Worm (Caenorhabditis elegans): ENCODE measurements around the gene F44E5.5.

F44E5.5 gene

DNA sequence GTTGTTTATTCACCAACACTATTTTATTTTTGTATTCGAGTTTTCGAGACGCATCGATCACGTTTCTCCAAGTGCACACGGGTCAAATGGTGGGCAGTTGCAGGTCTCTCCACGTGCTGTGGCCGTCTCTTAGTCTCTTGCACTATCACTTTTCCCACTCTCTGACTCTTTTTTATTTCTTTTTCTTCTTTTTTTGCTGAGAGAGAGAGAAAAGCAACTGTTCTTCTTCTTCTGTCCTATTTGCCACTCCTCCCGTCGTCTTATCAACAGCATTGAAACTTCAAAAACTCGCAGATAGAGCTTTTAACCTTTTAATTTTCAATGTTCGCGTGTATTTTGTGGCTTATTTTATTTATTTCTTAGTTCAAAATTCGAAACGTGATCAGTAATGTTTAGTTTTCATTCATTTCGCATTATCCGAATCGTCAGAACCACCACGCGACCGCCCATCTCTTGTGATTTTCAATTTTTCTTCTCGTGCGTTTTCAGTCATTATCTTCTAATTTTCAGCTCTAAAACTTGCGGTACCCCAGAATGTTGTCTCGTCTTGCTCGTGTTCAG lies 30.8 kb upstream of the F44E5.5 start, which contains the start of gene alh-8 (continued):
- TF ChIP-seq isw-1 (GFP tag; IDR thresholded peaks at IDR 0.05) = no peak
- TF ChIP-seq C34B4.2 (tag; optimal IDR thresholded peaks at IDR 0.05) = no peak

DNA sequence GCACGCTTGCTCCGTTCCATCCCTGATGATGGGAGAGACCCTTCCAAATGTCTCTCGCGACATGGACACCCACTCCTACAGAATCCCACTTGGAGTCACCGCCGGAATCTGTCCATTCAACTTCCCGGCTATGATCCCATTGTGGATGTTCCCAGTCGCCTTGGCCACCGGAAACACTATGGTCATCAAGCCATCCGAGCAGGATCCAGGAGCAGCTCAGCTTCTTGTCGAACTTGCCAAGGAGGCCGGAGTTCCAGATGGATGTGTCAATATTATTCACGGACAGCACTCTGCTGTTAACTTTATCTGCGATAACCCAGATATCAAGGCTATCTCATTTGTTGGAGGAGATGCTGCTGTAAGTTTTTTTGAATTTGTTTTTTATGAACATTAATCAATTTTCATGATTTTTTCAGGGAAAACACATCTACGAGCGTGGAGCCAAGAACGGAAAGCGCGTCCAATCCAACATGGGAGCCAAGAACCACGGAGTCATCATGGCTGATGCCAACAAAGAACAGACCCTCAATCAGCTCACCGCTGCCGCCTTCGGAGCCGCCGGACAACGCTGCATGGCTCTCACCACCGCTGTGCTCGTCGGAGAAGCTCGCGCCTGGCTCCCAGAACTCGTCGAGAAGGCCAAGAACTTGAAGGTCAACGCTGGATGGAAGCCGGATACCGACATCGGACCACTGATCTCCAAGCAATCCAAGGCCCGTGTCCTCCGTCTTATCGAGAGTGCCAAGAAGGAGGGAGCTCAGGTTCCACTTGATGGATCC lies 29.5 kb upstream of the F44E5.5 start:
- TF ChIP-seq unc-130 (tag; optimal IDR thresholded peaks at IDR 0.05) (no peak), nhr-90 (tag; optimal IDR thresholded peaks at IDR 0.05; ENCODE audit: poor library complexity) (no peak), efl-1 (optimal IDR thresholded peaks at IDR 0.05) (no peak), efl-1 (GFP tag; optimal IDR thresholded peaks at IDR 0.05 in 1 of 2) (no peak), ztf-4 (tag; optimal IDR thresholded peaks at IDR 0.05) (no peak), lin-35 (GFP tag; optimal IDR thresholded peaks at IDR 0.05) (no peak), tlp-1 (tag; optimal IDR thresholded peaks at IDR 0.05) (no peak), ces-1 (GFP tag; optimal IDR thresholded peaks at IDR 0.05) (no peak), nhr-85 (tag) (no peak), nhr-47 (tag; optimal IDR thresholded peaks at IDR 0.05) (no peak), lin-13 (GFP tag; optimal IDR thresholded peaks at IDR 0.05) (no peak), nhr-71 (tag; optimal IDR thresholded peaks at IDR 0.05) (no peak), isw-1 (GFP tag; IDR thresholded peaks at IDR 0.05) (no peak)

DNA sequence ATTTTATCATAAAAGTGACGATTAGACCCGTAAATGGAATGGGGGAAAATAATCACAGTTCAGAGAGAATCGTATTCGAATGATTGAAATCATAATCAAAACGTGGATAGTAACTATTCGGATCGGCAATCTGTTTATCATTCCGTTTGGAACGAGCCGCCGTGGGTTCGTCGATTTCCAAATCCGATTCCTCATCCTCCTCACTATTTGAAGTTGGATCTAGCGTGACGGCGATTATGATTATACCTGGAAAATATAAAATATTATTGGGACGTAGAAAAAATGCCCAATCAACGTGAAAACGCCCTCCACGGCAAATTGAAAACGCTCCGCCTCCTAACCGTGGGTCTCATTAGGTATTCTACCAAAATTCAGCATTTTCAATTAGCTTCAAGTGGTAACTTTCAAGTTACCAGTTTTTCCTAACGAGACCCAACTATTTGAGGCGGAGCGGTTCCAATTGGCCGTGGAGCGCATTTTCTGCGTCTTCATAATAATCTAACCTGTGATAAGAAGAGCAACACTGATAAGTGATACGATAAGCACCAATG lies 28.2 kb upstream of the F44E5.5 start:
- TF ChIP-seq fkh-8 (tag; optimal IDR thresholded peaks at IDR 0.05) = no peak
- TF ChIP-seq aly-2 (tag; optimal IDR thresholded peaks at IDR 0.05) = peak; percentile 65
- peak; percentile 19 for TF ChIP-seq rnt-1 (tag; optimal IDR thresholded peaks at IDR 0.05)
- no peak for TF ChIP-seq dsc-1 (tag; optimal IDR thresholded peaks at IDR 0.05)
- peak; percentile 56 for TF ChIP-seq elt-2 (tag; optimal IDR thresholded peaks at IDR 0.05)
- TF ChIP-seq nhr-20 (tag; optimal IDR thresholded peaks at IDR 0.05) = peak; percentile 50
- TF ChIP-seq nhr-90 (tag; optimal IDR thresholded peaks at IDR 0.05; ENCODE audit: poor library complexity) = peak; percentile 65
- no peak for TF ChIP-seq lsy-2 (tag; optimal IDR thresholded peaks at IDR 0.05)
- no peak for TF ChIP-seq ces-1 (GFP tag; optimal IDR thresholded peaks at IDR 0.05)
- no peak for TF ChIP-seq sptf-1 (tag; optimal IDR thresholded peaks at IDR 0.05)
- TF ChIP-seq efl-1 (optimal IDR thresholded peaks at IDR 0.05) = no peak
- TF ChIP-seq efl-1 (GFP tag; optimal IDR thresholded peaks at IDR 0.05 in 1 of 2) = peak in 1 of 2 experiments; percentile 88
- no peak for TF ChIP-seq alr-1 (tag; optimal IDR thresholded peaks at IDR 0.05; ENCODE audit: borderline replicate concordance)
- no peak for TF ChIP-seq hlh-4 (tag; optimal IDR thresholded peaks at IDR 0.05)
- peak; percentile 26 for TF ChIP-seq nhr-47 (tag; optimal IDR thresholded peaks at IDR 0.05)
- TF ChIP-seq sup-37 (GFP tag; optimal IDR thresholded peaks at IDR 0.05) = no peak
- peak; percentile 4 for TF ChIP-seq ztf-4 (tag; optimal IDR thresholded peaks at IDR 0.05)
- peak; percentile 62 for TF ChIP-seq ama-1 (optimal IDR thresholded peaks at IDR 0.05)
- TF ChIP-seq ceh-88 (GFP tag; IDR thresholded peaks at IDR 0.05) = no peak
- peak; percentile 47 for TF ChIP-seq nhr-85 (tag)
- no peak for TF ChIP-seq tlp-1 (tag; optimal IDR thresholded peaks at IDR 0.05)
- TF ChIP-seq nhr-71 (tag; optimal IDR thresholded peaks at IDR 0.05) = peak; percentile 58
- TF ChIP-seq nhr-19 (GFP tag; conservative IDR thresholded peaks at IDR 0.05) = no peak; the same call in 1 of the 2 replicates
- TF ChIP-seq egl-13 (tag; optimal IDR thresholded peaks at IDR 0.05) = no peak
- peak; percentile 63 for TF ChIP-seq snu-23 (GFP tag; optimal IDR thresholded peaks at IDR 0.05)
- no peak for TF ChIP-seq zip-4 (GFP tag; optimal IDR thresholded peaks at IDR 0.05)
- no peak for TF ChIP-seq ets-5 (GFP tag; IDR thresholded peaks at IDR 0.05)
- no peak for TF ChIP-seq skn-1 (tag; optimal IDR thresholded peaks at IDR 0.05)

DNA sequence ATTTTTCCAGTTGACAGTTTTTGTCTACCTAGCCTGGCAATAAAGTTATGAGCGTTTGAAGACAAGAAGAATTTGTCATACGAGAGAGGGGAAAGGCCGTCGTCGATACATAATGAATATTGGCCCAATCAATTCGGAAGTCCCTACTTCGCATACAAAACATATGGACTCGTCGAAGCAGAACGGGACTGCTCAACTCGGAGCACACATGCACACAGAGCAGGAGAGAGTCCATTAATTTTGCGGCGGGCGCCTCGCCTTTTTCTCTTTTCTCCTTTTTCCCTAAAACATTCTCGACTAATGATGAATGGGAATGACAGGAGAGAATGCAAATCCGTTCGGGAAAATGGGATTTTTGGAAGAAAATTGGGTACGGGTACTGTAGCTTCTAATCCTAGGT lies 26.9 kb upstream of the F44E5.5 start, which contains the start of gene F13D12.8:
Gene F13D12.8 (minus strand): TSS at position 82 of the 400 bp plus-strand sequence.
- TF ChIP-seq dsc-1 (tag; optimal IDR thresholded peaks at IDR 0.05) (peak; percentile 62), snpc-4 (tag; optimal IDR thresholded peaks at IDR 0.05) (peak; percentile 36), lin-39 (tag; optimal IDR thresholded peaks at IDR 0.05) (no peak), lin-14 (GFP tag; optimal IDR thresholded peaks at IDR 0.05) (peak; percentile 73), zag-1 (tag; optimal IDR thresholded peaks at IDR 0.05) (no peak)

Data from whole organism, L1 larva.